Worm (Caenorhabditis elegans): ENCODE data around the gene twk-28.

The twk-28 gene

ce11 chrX:4279294-4279782, at the start of gene twk-28, which contains the start of gene ets-9:
TSS of gene twk-28 (minus strand) at chrX:4279344.
TSS of gene ets-9 (plus strand) at chrX:4279703.
- peak; percentile 36 for TF ChIP-seq unc-62 (GFP tag; optimal IDR thresholded peaks at IDR 0.05)
- TF ChIP-seq mls-2 (tag; optimal IDR thresholded peaks at IDR 0.05), result no peak
- no peak for TF ChIP-seq ces-1 (GFP tag; optimal IDR thresholded peaks at IDR 0.05)
- no peak for TF ChIP-seq snpc-4 (tag; optimal IDR thresholded peaks at IDR 0.05)
- no peak for TF ChIP-seq cnd-1 (tag; optimal IDR thresholded peaks at IDR 0.05)
- TF ChIP-seq nhr-28 (tag; optimal IDR thresholded peaks at IDR 0.05), result no peak
- TF ChIP-seq hlh-1 (tag; optimal IDR thresholded peaks at IDR 0.05), result peak; percentile 88
- TF ChIP-seq lsy-2 (tag; optimal IDR thresholded peaks at IDR 0.05), result no peak
- TF ChIP-seq blmp-1 (tag; optimal IDR thresholded peaks at IDR 0.05), result no peak
- TF ChIP-seq tbx-8 (GFP tag; optimal IDR thresholded peaks at IDR 0.05), result no peak
- peak; percentile 47 for TF ChIP-seq unc-120 (tag; optimal IDR thresholded peaks at IDR 0.05; ENCODE audit: poor library complexity, severe bottlenecking)
- TF ChIP-seq elt-3 (tag; optimal IDR thresholded peaks at IDR 0.05), result no peak
- TF ChIP-seq pha-4 (tag; optimal IDR thresholded peaks at IDR 0.05), result no peak
- no peak for TF ChIP-seq mep-1 (tag; optimal IDR thresholded peaks at IDR 0.05)

- TF ChIP-seq ceh-43 (GFP tag; optimal IDR thresholded peaks at IDR 0.05) (no peak), snpc-4 (tag; optimal IDR thresholded peaks at IDR 0.05) (no peak), sptf-1 (tag; optimal IDR thresholded peaks at IDR 0.05) (no peak), mep-1 (tag; optimal IDR thresholded peaks at IDR 0.05) (no peak), ham-2 (GFP tag; optimal IDR thresholded peaks at IDR 0.05) (no peak), sem-2 (GFP tag; optimal IDR thresholded peaks at IDR 0.05) (no peak), lin-13 (tag; optimal IDR thresholded peaks at IDR 0.05) (no peak), cnd-1 (tag; optimal IDR thresholded peaks at IDR 0.05) (no peak), flh-1 (GFP tag; optimal IDR thresholded peaks at IDR 0.05) (no peak), elt-1 (tag; optimal IDR thresholded peaks at IDR 0.05; ENCODE audit: borderline replicate concordance, insufficient read depth) (no peak), bed-3 (GFP tag; optimal IDR thresholded peaks at IDR 0.05) (no peak), ceh-39 (tag; optimal IDR thresholded peaks at IDR 0.05) (no peak), nhr-2 (tag; optimal IDR thresholded peaks at IDR 0.05) (no peak), lin-32 (GFP tag; optimal IDR thresholded peaks at IDR 0.05) (no peak), drap-1 (GFP tag; optimal IDR thresholded peaks at IDR 0.05) (no peak), lsy-2 (tag; optimal IDR thresholded peaks at IDR 0.05) (no peak), pha-4 (tag; optimal IDR thresholded peaks at IDR 0.05) (no peak), tbx-8 (GFP tag; optimal IDR thresholded peaks at IDR 0.05) (no peak)
Measured at ce11 chrX:4328816-4329215, 49.7 kb upstream of the twk-28 start, which contains the start of gene C24A8.5. TSS of gene C24A8.5 (minus strand) at chrX:4328916.

ce11 chrX:4322847-4323455, 43.8 kb upstream of the twk-28 start:
- no peak for TF ChIP-seq sem-2 (GFP tag; optimal IDR thresholded peaks at IDR 0.05)
- TF ChIP-seq ces-1 (GFP tag; optimal IDR thresholded peaks at IDR 0.05), result peak; percentile 41
- no peak for TF ChIP-seq M03D4.4 (tag; optimal IDR thresholded peaks at IDR 0.05)

- TF ChIP-seq blmp-1 (tag; optimal IDR thresholded peaks at IDR 0.05), result no peak
- no peak for TF ChIP-seq drap-1 (GFP tag; optimal IDR thresholded peaks at IDR 0.05)
- no peak for TF ChIP-seq ceh-39 (tag; optimal IDR thresholded peaks at IDR 0.05)
- TF ChIP-seq tbx-8 (GFP tag; optimal IDR thresholded peaks at IDR 0.05), result no peak
- TF ChIP-seq ceh-83 (GFP tag; optimal IDR thresholded peaks at IDR 0.05), result no peak
- TF ChIP-seq unc-120 (tag; optimal IDR thresholded peaks at IDR 0.05; ENCODE audit: poor library complexity, severe bottlenecking), result no peak
Measured at ce11 chrX:4320563-4320962, 41.4 kb upstream of the twk-28 start, which contains the start of gene dop-6. TSS of gene dop-6 (plus strand) at chrX:4320863.

- TF ChIP-seq nhr-2 (tag; optimal IDR thresholded peaks at IDR 0.05) (no peak), ces-1 (GFP tag; optimal IDR thresholded peaks at IDR 0.05) (peak; percentile 37), mls-2 (tag; optimal IDR thresholded peaks at IDR 0.05) (no peak)
Measured at ce11 chrX:4317095-4317494, 38.0 kb upstream of the twk-28 start.

- TF ChIP-seq nhr-237 (tag; optimal IDR thresholded peaks at IDR 0.05) (no peak), ces-1 (GFP tag; optimal IDR thresholded peaks at IDR 0.05) (peak; percentile 82)
Measured at ce11 chrX:4314939-4315338, 35.8 kb upstream of the twk-28 start.
